Worm (Caenorhabditis elegans): ENCODE data around the gene uda-1.

uda-1 gene

DNA sequence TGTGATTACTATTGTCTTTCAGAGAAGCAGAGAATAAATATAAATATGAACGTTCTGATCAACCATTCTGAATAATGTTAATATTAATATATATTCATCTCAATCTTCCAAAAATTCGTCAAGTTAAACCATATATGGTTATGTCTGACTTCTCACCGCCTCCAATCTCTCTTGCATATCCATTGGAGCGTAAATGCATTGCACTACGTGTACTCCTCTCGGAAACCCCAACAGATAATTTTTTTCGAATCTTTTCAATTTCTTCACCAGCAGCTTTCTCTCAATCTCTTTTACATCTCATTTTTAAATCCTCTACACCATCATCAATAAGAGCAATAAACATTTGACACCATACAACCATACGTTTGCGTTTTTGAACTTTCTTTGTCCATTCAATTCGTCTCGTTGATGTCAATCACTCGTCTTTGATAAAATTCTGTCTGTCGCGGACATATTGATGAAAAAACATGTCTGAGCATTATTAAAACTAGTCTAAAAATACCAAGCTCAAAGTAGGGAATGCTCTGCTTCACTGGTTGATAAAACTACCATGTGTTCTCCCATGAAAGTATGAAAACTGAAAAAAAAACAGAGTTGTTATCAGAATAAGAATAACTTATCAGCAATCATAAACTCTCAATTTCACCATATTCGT is 1.1 kb upstream of the uda-1 start (continued):
- TF ChIP-seq hmg-20 (GFP tag; IDR thresholded peaks at IDR 0.05) (no peak), C17E4.6 (GFP tag; IDR thresholded peaks at IDR 0.05) (no peak), egrh-3 (GFP tag; IDR thresholded peaks at IDR 0.05) (no peak), nfya-2 (GFP tag; IDR thresholded peaks at IDR 0.05) (no peak), lin-54 (GFP tag; optimal IDR thresholded peaks at IDR 0.05) (no peak), B0035.1 (tag; optimal IDR thresholded peaks at IDR 0.05) (no peak), dox-1 (GFP tag; IDR thresholded peaks at IDR 0.05) (no peak; the same call in 1 of the 2 replicates), K12H6.12 (tag; optimal IDR thresholded peaks at IDR 0.05) (peak; percentile 2), egl-44 (GFP tag; IDR thresholded peaks at IDR 0.05) (no peak), snpc-4 (GFP tag; optimal IDR thresholded peaks at IDR 0.05) (no peak), snpc-4 (tag; optimal IDR thresholded peaks at IDR 0.05) (peak in 1 of 4 experiments; percentile 7), F55B11.4 (tag; optimal IDR thresholded peaks at IDR 0.05; ENCODE audit: borderline replicate concordance, insufficient read depth) (no peak), ceh-40 (GFP tag; IDR thresholded peaks at IDR 0.05) (no peak), lsl-1 (GFP tag; optimal IDR thresholded peaks at IDR 0.05) (peak; percentile 42), mcd-1 (GFP tag; IDR thresholded peaks at IDR 0.05) (peak; percentile 83), rpc-1 (optimal IDR thresholded peaks at IDR 0.05) (no peak), rpc-1 (tag; optimal IDR thresholded peaks at IDR 0.05) (no peak), F57C9.4 (tag; optimal IDR thresholded peaks at IDR 0.05) (no peak), F57A8.1 (GFP tag; optimal IDR thresholded peaks at IDR 0.05) (no peak), nhr-120 (GFP tag; IDR thresholded peaks at IDR 0.05) (no peak), sdz-38 (tag; optimal IDR thresholded peaks at IDR 0.05) (no peak), F23B12.7 (tag; optimal IDR thresholded peaks at IDR 0.05; ENCODE audit: insufficient read depth) (peak; percentile 12), B0336.3 (GFP tag; IDR thresholded peaks at IDR 0.05) (no peak), ceh-79 (tag; optimal IDR thresholded peaks at IDR 0.05) (no peak), Y67H2A.10 (GFP tag; conservative IDR thresholded peaks at IDR 0.05) (no peak), nfyb-1 (GFP tag; IDR thresholded peaks at IDR 0.05) (no peak), Y79H2A.3 (GFP tag; conservative IDR thresholded peaks at IDR 0.05) (no peak), zfh-2 (GFP tag; conservative IDR thresholded peaks at IDR 0.05) (no peak), cebp-1 (GFP tag; IDR thresholded peaks at IDR 0.05) (no peak), cebp-1 (tag; optimal IDR thresholded peaks at IDR 0.05) (no peak), nhr-179 (tag; optimal IDR thresholded peaks at IDR 0.05) (no peak), tbp1 (GFP tag; optimal IDR thresholded peaks at IDR 0.05) (no peak), aptf-2 (GFP tag; conservative IDR thresholded peaks at IDR 0.05) (0 out of 2 replicates have a peak, but pooled peaks have one; percentile 39), ztf-22 (GFP tag; optimal IDR thresholded peaks at IDR 0.05) (no peak), nhr-27 (tag; optimal IDR thresholded peaks at IDR 0.05) (no peak), C06A6.2 (GFP tag; conservative IDR thresholded peaks at IDR 0.05) (no peak), B0019.2 (GFP tag; conservative IDR thresholded peaks at IDR 0.05) (no peak), mel-28 (tag; optimal IDR thresholded peaks at IDR 0.05; ENCODE audit: borderline replicate concordance) (no peak), unc-130 (GFP tag; optimal IDR thresholded peaks at IDR 0.05) (no peak), snpc-1.3 (tag; optimal IDR thresholded peaks at IDR 0.05; ENCODE audit: insufficient read depth) (no peak), efl-1 (GFP tag; optimal IDR thresholded peaks at IDR 0.05) (peak; percentile 47), attf-3 (GFP tag; conservative IDR thresholded peaks at IDR 0.05) (no peak), hlh-26 (GFP tag; conservative IDR thresholded peaks at IDR 0.05) (no peak), F52B5.7 (tag; optimal IDR thresholded peaks at IDR 0.05) (no peak), ztf-25 (GFP tag; IDR thresholded peaks at IDR 0.05) (no peak), ceh-27 (GFP tag; optimal IDR thresholded peaks at IDR 0.05) (no peak), snpc-3.4 (tag; optimal IDR thresholded peaks at IDR 0.05) (peak; percentile 73), nhr-90 (tag; optimal IDR thresholded peaks at IDR 0.05) (no peak)
